Fruit fly (Drosophila melanogaster): ENCODE results near the gene CG15824.

DNA sequence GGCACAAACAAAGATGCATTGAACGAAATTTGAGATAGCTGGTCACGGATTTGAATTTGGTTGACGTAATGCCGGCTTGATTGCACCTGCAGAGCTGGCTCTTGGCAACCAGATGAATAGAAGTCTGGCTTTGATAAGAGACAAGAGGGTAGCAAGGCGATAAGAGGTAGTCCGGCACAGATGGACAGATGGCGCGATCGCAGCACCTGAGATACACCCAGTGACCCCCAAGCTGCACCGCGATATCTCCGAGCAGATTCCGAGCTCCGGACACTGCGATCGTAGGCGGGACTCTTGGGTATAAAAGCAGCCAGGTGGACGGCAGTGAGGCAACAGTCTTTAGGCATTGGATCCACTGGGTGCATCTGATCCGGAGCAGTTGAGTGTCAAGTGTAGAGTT lies 13.4 kb upstream of the CG15824 start, which contains the start of gene Lsp1beta:
- no peak for TF ChIP-seq psq (optimal IDR thresholded peaks at IDR 0.05)
- TF ChIP-seq pan (optimal IDR thresholded peaks at IDR 0.05) = no peak
- TF ChIP-seq EcR (GFP tag; optimal IDR thresholded peaks at IDR 0.05) = no peak
- TF ChIP-seq usp (GFP tag; optimal IDR thresholded peaks at IDR 0.05) = no peak
- no peak for TF ChIP-seq Dll (optimal IDR thresholded peaks at IDR 0.05)
- no peak for TF ChIP-seq CG8478 (optimal IDR thresholded peaks at IDR 0.05)
